Fruit fly (Drosophila melanogaster) whole organism, embryonic: ENCODE measurements around the gene Phyhd1.
A peak's percentile ranks its signal among the peaks of the same experiment; 100 is the strongest.

Source experiments
- CG10147 ChIP-seq: fragments of 200-800 bp; sonication (Bioruptor generic); optimal IDR thresholded peaks from 2 replicates; lab custom pipeline; 2019; ENCODE audit warnings: missing biosample characterization, mild to moderate bottlenecking, missing genetic modification characterization, moderate library complexity
- CG10209 ChIP-seq: fragments of 200-800 bp; sonication (Bioruptor generic); optimal IDR thresholded peaks from 3 replicates; lab custom pipeline; 2017; ENCODE audit warnings: missing biosample characterization, mild to moderate bottlenecking, missing genetic modification characterization, missing genetic modification reagents
- CG11504 ChIP-seq: fragments of 200-800 bp; sonication (Bioruptor generic); optimal IDR thresholded peaks from 3 replicates; lab custom pipeline; 2019; ENCODE audit warnings: missing biosample characterization, mild to moderate bottlenecking, missing genetic modification characterization, moderate library complexity
- CG12236 ChIP-seq: fragments of 200-800 bp; sonication (Bioruptor generic); optimal IDR thresholded peaks from 2 replicates; lab custom pipeline; 2016; ENCODE audit warnings: missing biosample characterization, missing genetic modification characterization
- CG12659 ChIP-seq: fragments of 200-800 bp; sonication (Bioruptor generic); optimal IDR thresholded peaks from 3 replicates; lab custom pipeline; 2017; ENCODE audit warnings: mild to moderate bottlenecking, missing biosample characterization, missing genetic modification reagents, missing genetic modification characterization
- CG12744 ChIP-seq: fragments of 200-800 bp; sonication (Bioruptor generic); optimal IDR thresholded peaks from 2 replicates; lab custom pipeline; 2016; ENCODE audit warnings: missing biosample characterization, missing genetic modification characterization
- CG14014 ChIP-seq: fragments of 200-800 bp; sonication (Bioruptor generic); IDR thresholded peaks from 2 replicates; pipeline ENCODE4 v1.3.6; 2022; ENCODE audit warnings: missing biosample characterization, missing genetic modification characterization
- CG15479 ChIP-seq: fragments of 200-800 bp; sonication (Bioruptor generic); optimal IDR thresholded peaks from 3 replicates; lab custom pipeline; 2019; ENCODE audit warnings: missing biosample characterization, mild to moderate bottlenecking, missing genetic modification characterization, moderate library complexity
- CG15601 ChIP-seq: fragments of 200-800 bp; sonication (Bioruptor generic); optimal IDR thresholded peaks from 3 replicates; lab custom pipeline; 2019; ENCODE audit warnings: missing biosample characterization, mild to moderate bottlenecking, missing genetic modification characterization, moderate library complexity
- CG1602 ChIP-seq: fragments of 200-800 bp; sonication (Bioruptor generic); optimal IDR thresholded peaks from 3 replicates; lab custom pipeline; 2016; ENCODE audit warnings: missing biosample characterization, missing genetic modification characterization
- CG1603 ChIP-seq: fragments of 200-800 bp; sonication (Bioruptor generic); optimal IDR thresholded peaks from 2 replicates; lab custom pipeline; 2019; ENCODE audit warnings: missing biosample characterization, mild to moderate bottlenecking, missing genetic modification characterization, moderate library complexity
- CG17829 ChIP-seq: fragments of 200-800 bp; optimal IDR thresholded peaks from 2 replicates; lab custom pipeline; 2019; ENCODE audit warnings: missing biosample characterization, mild to moderate bottlenecking, missing genetic modification characterization, moderate library complexity
- CG18011 ChIP-seq: fragments of 200-800 bp; sonication (Bioruptor generic); optimal IDR thresholded peaks from 2 replicates; lab custom pipeline; 2017; ENCODE audit warnings: missing biosample characterization, missing genetic modification characterization, mild to moderate bottlenecking, moderate library complexity, missing genotype
- CG18599 ChIP-seq: fragments of 200-800 bp; sonication (Bioruptor generic); optimal IDR thresholded peaks from 3 replicates; lab custom pipeline; 2017; ENCODE audit warnings: missing biosample characterization, missing genetic modification characterization, mild to moderate bottlenecking, moderate library complexity, missing genetic modification reagents
- CG18619 ChIP-seq: fragments of 200-800 bp; sonication (Bioruptor generic); optimal IDR thresholded peaks from 3 replicates; lab custom pipeline; 2017; ENCODE audit warnings: missing biosample characterization, mild to moderate bottlenecking, missing genetic modification characterization
- CG3163 ChIP-seq: fragments of 200-800 bp; sonication (Bioruptor generic); optimal IDR thresholded peaks from 3 replicates; lab custom pipeline; 2016; ENCODE audit warnings: missing biosample characterization, missing genetic modification characterization
- CG32532 ChIP-seq: fragments of 200-800 bp; sonication (Bioruptor generic); IDR thresholded peaks from 2 replicates; pipeline ENCODE4 v1.3.6; 2022; ENCODE audit warnings: missing biosample characterization, missing genetic modification characterization
- CG3281 ChIP-seq: fragments of 200-800 bp; sonication (Bioruptor generic); optimal IDR thresholded peaks from 3 replicates; lab custom pipeline; 2017; ENCODE audit warnings: missing biosample characterization, mild to moderate bottlenecking, missing genetic modification characterization
- CG34224 ChIP-seq: fragments of 200-800 bp; sonication (Bioruptor generic); IDR thresholded peaks from 3 replicates; pipeline ENCODE4 v1.3.6; 2022; ENCODE audit warnings: missing biosample characterization, missing genetic modification characterization; ENCODE audit not compliant: partially characterized antibody
- CG7372 ChIP-seq: fragments of 200-800 bp; sonication (Bioruptor generic); IDR thresholded peaks from 2 replicates; pipeline ENCODE4 v1.3.6; 2022; ENCODE audit warnings: missing biosample characterization, missing genetic modification characterization
- CG9876 ChIP-seq: fragments of 200-800 bp; sonication (Bioruptor generic); optimal IDR thresholded peaks from 2 replicates; lab custom pipeline; 2016; ENCODE audit warnings: missing biosample characterization, missing genetic modification characterization
- CG9932 ChIP-seq: fragments of 200-800 bp; sonication (Bioruptor generic); IDR thresholded peaks from 2 replicates; pipeline ENCODE4 v1.3.6; 2022; ENCODE audit warnings: missing biosample characterization, missing genetic modification characterization
- CHES-1-like ChIP-seq: fragments of 200-800 bp; sonication (Bioruptor generic); optimal IDR thresholded peaks from 2 replicates; lab custom pipeline; 2016; ENCODE audit warnings: missing biosample characterization, missing genetic modification characterization
- Dbx ChIP-seq: fragments of 200-800 bp; sonication (Bioruptor generic); IDR thresholded peaks from 3 replicates; pipeline ENCODE4 v1.3.6; 2022; ENCODE audit warnings: missing biosample characterization, missing genetic modification characterization
- Lpt ChIP-seq: fragments of >200 bp; optimal IDR thresholded peaks from 2 replicates; lab custom pipeline; 2018; ENCODE audit warnings: missing biosample characterization, missing genetic modification characterization
- MBD-R2 ChIP-seq: fragments of 200-800 bp; sonication (Bioruptor generic); IDR thresholded peaks from 2 replicates; pipeline ENCODE4 v1.3.6; 2022; ENCODE audit warnings: missing biosample characterization, missing genetic modification characterization
- Meics ChIP-seq: fragments of 200-800 bp; sonication (Bioruptor generic); optimal IDR thresholded peaks from 2 replicates; lab custom pipeline; 2017; ENCODE audit warnings: missing biosample characterization, mild to moderate bottlenecking, missing genetic modification characterization
- Ptx1 ChIP-seq: fragments of 200-800 bp; sonication (Bioruptor generic); IDR thresholded peaks from 2 replicates; pipeline ENCODE4 v1.3.6; 2022; ENCODE audit warnings: missing biosample characterization, missing genetic modification characterization
- Rfx ChIP-seq: fragments of 200-800 bp; sonication (Bioruptor generic); IDR thresholded peaks from 2 replicates; pipeline ENCODE4 v1.3.6; 2022; ENCODE audit warnings: missing biosample characterization, missing genetic modification characterization
- Ssrp ChIP-seq: fragments of 200-800 bp; sonication (Bioruptor generic); optimal IDR thresholded peaks from 2 replicates; lab custom pipeline; 2018; ENCODE audit warnings: missing biosample characterization, mild to moderate bottlenecking, missing genetic modification characterization, moderate library complexity
- Stat92E ChIP-seq, 3 experiments: fragments of >200 bp in 2 of 3; fragments of 200-800 bp in 1 of 3; sonication (Bioruptor generic) in 1 of 3; optimal IDR thresholded peaks; 2 replicates each; lab custom pipeline; 2017 to 2019; ENCODE audit warnings: missing biosample characterization in 3 of 3, missing genetic modification characterization in 3 of 3, mild to moderate bottlenecking in 1 of 3, moderate library complexity in 1 of 3
- btn ChIP-seq: fragments of 200-800 bp; sonication (Bioruptor generic); optimal IDR thresholded peaks from 2 replicates; lab custom pipeline; 2016; ENCODE audit warnings: missing biosample characterization, missing genetic modification characterization
- cwo ChIP-seq: fragments of 200-800 bp; sonication (Bioruptor generic); optimal IDR thresholded peaks from 3 replicates; lab custom pipeline; 2017; ENCODE audit warnings: missing biosample characterization, missing genetic modification characterization, mild to moderate bottlenecking, moderate library complexity, missing genetic modification reagents
- dpn ChIP-seq, 2 experiments: fragments of 200-800 bp; sonication (Bioruptor generic); optimal IDR thresholded peaks; 3 replicates each; lab custom pipeline; 2016; ENCODE audit warnings: missing biosample characterization in 2 of 2, missing genetic modification characterization in 2 of 2
- eve ChIP-seq, 2 experiments: fragments of >200 bp; optimal IDR thresholded peaks; 2 replicates each; lab custom pipeline; 2017; ENCODE audit warnings: missing biosample characterization in 2 of 2, missing genetic modification characterization in 2 of 2
- fu2 ChIP-seq: fragments of 200-800 bp; sonication (Bioruptor generic); optimal IDR thresholded peaks from 2 replicates; lab custom pipeline; 2016; ENCODE audit warnings: missing biosample characterization, missing genetic modification characterization
- gem ChIP-seq: fragments of 200-800 bp; sonication (Bioruptor generic); optimal IDR thresholded peaks from 2 replicates; lab custom pipeline; 2019; ENCODE audit warnings: missing biosample characterization, mild to moderate bottlenecking, missing genetic modification characterization, moderate library complexity
- grau ChIP-seq: fragments of 200-800 bp; optimal IDR thresholded peaks from 3 replicates; lab custom pipeline; 2019; ENCODE audit warnings: missing biosample characterization, mild to moderate bottlenecking, missing genetic modification characterization, moderate library complexity
- hbn ChIP-seq: fragments of 200-800 bp; sonication (Bioruptor generic); IDR thresholded peaks from 2 replicates; pipeline ENCODE4 v1.3.6; 2022; ENCODE audit warnings: missing biosample characterization, missing genetic modification characterization; ENCODE audit not compliant: partially characterized antibody
- knrl ChIP-seq: fragments of 200-800 bp; sonication (Bioruptor generic); IDR thresholded peaks from 3 replicates; pipeline ENCODE4 v1.3.6; 2022; ENCODE audit warnings: missing biosample characterization, missing genetic modification characterization; ENCODE audit not compliant: partially characterized antibody
- luna ChIP-seq: fragments of 200-800 bp; sonication (Bioruptor generic); optimal IDR thresholded peaks from 2 replicates; lab custom pipeline; 2016; ENCODE audit warnings: missing biosample characterization, missing genetic modification characterization
- pita ChIP-seq: fragments of 200-800 bp; sonication (Bioruptor generic); optimal IDR thresholded peaks from 2 replicates; lab custom pipeline; 2017; ENCODE audit warnings: missing biosample characterization, mild to moderate bottlenecking, missing genetic modification characterization
- pum ChIP-seq: fragments of 200-800 bp; sonication (Bioruptor generic); optimal IDR thresholded peaks from 2 replicates; lab custom pipeline; 2016; ENCODE audit warnings: missing biosample characterization, missing genetic modification characterization
- rib ChIP-seq: fragments of 200-800 bp; sonication (Bioruptor generic); IDR thresholded peaks from 2 replicates; pipeline ENCODE4 v1.3.6; 2022; ENCODE audit warnings: missing biosample characterization, missing genetic modification characterization
- scrt ChIP-seq: fragments of 200-800 bp; sonication (Bioruptor generic); optimal IDR thresholded peaks from 2 replicates; lab custom pipeline; 2018; ENCODE audit warnings: missing biosample characterization, mild to moderate bottlenecking, missing genetic modification characterization, moderate library complexity
- so ChIP-seq: fragments of 200-800 bp; sonication (Bioruptor generic); IDR thresholded peaks from 3 replicates; pipeline ENCODE4 v1.3.6; 2022; ENCODE audit warnings: missing biosample characterization, missing genetic modification characterization
- sob ChIP-seq: fragments of 200-800 bp; sonication (Bioruptor generic); IDR thresholded peaks from 2 replicates; pipeline ENCODE4 v1.3.6; 2022; ENCODE audit warnings: missing biosample characterization, missing genetic modification characterization
- tna ChIP-seq: fragments of 200-800 bp; sonication (Bioruptor generic); IDR thresholded peaks from 2 replicates; pipeline ENCODE4 v1.3.6; 2022; ENCODE audit warnings: missing biosample characterization, missing genetic modification characterization; ENCODE audit not compliant: partially characterized antibody
- tx ChIP-seq: fragments of 200-800 bp; sonication (Bioruptor generic); optimal IDR thresholded peaks from 2 replicates; lab custom pipeline; 2016; ENCODE audit warnings: missing biosample characterization, missing genetic modification characterization
- wek ChIP-seq: fragments of 200-800 bp; sonication (Bioruptor generic); optimal IDR thresholded peaks from 3 replicates; lab custom pipeline; 2018; ENCODE audit warnings: missing biosample characterization, mild to moderate bottlenecking, missing genetic modification characterization, moderate library complexity

The Phyhd1 gene

dm6 chr3R:10675101-10675500 is 5.6 kb downstream of the Phyhd1 start (continued):
- peak; percentile 48 for TF ChIP-seq CG3163 (GFP tag; lab: Kevin White, UChicago)
- TF ChIP-seq sob: peak; percentile 68
- TF ChIP-seq CG17829: peak; percentile 62
- no peak for TF ChIP-seq so
- peak; percentile 23 for TF ChIP-seq CG12659 (GFP tag; lab: Kevin White, UChicago)
- TF ChIP-seq Rfx (GFP tag; lab: Robert Waterston, UW): peak; percentile 48
- peak; percentile 35 for TF ChIP-seq grau (tag; lab: Kevin White, UChicago)
- TF ChIP-seq eve (GFP tag; optimal IDR thresholded peaks at IDR 0.05; lab: Kevin White, UChicago): no peak
- TF ChIP-seq Ssrp (tag; lab: Kevin White, UChicago): no peak
- peak; percentile 74 for TF ChIP-seq hbn (GFP tag; lab: Robert Waterston, UW)
- peak; percentile 69 for TF ChIP-seq CG11504 (tag; lab: Kevin White, UChicago)
- TF ChIP-seq cwo (GFP tag; lab: Kevin White, UChicago): no peak
- TF ChIP-seq dpn (GFP tag; optimal IDR thresholded peaks at IDR 0.05; lab: Kevin White, UChicago): peak; percentile 27 to 66
- peak; percentile 61 for TF ChIP-seq CG9876
- no peak for TF ChIP-seq CG10209 (GFP tag; lab: Kevin White, UChicago)
- no peak for TF ChIP-seq CG1602 (GFP tag; lab: Kevin White, UChicago)
- no peak for TF ChIP-seq CG10147 (GFP tag; lab: Kevin White, UChicago)
- TF ChIP-seq scrt (GFP tag; lab: Kevin White, UChicago): peak; percentile 59
- peak; percentile 40; the same call in 1 of the 2 replicates for TF ChIP-seq CG9932 (GFP tag; lab: Robert Waterston, UW)
- TF ChIP-seq pita (GFP tag; lab: Kevin White, UChicago): peak; percentile 99
- peak; percentile 25 for TF ChIP-seq CG18619 (GFP tag; lab: Kevin White, UChicago)
- TF ChIP-seq CG15479 (GFP tag; lab: Kevin White, UChicago): no peak
- peak; percentile 26 for TF ChIP-seq CHES-1-like
- TF ChIP-seq tna: no peak
- no peak for TF ChIP-seq btn (GFP tag; lab: Kevin White, UChicago)
- TF ChIP-seq Ptx1 (GFP tag; lab: Robert Waterston, UW): no peak
- no peak for TF ChIP-seq MBD-R2 (GFP tag; lab: Robert Waterston, UW)
- TF ChIP-seq fu2: peak; percentile 23
- TF ChIP-seq rib: no peak
- TF ChIP-seq CG32532 (GFP tag; lab: Robert Waterston, UW): peak; percentile 72; the same call in 1 of the 2 replicates
- no peak for TF ChIP-seq CG12236 (GFP tag; lab: Kevin White, UChicago)
- TF ChIP-seq pum (GFP tag; lab: Kevin White, UChicago): peak; percentile 16
- no peak for TF ChIP-seq CG18011
- peak; percentile 82 for TF ChIP-seq Dbx (GFP tag; lab: Robert Waterston, UW)
- TF ChIP-seq Meics (GFP tag; lab: Kevin White, UChicago): peak; percentile 52
- TF ChIP-seq CG1603: peak; percentile 78
- TF ChIP-seq CG14014 (GFP tag; lab: Robert Waterston, UW): no peak
- no peak for TF ChIP-seq Lpt
- TF ChIP-seq CG18599 (GFP tag; lab: Kevin White, UChicago): peak; percentile 54
- TF ChIP-seq knrl (GFP tag; lab: Robert Waterston, UW): peak; percentile 92
- TF ChIP-seq CG3281 (GFP tag; lab: Kevin White, UChicago): peak; percentile 43
- peak; percentile 13 for TF ChIP-seq luna (GFP tag; lab: Kevin White, UChicago)
- no peak for TF ChIP-seq tx (GFP tag; lab: Kevin White, UChicago)
- TF ChIP-seq Stat92E (GFP tag; optimal IDR thresholded peaks at IDR 0.05; lab: Kevin White, UChicago): peak in 1 of 3 experiments; percentile 41
- no peak for TF ChIP-seq wek (GFP tag; lab: Kevin White, UChicago)
- TF ChIP-seq CG12744 (GFP tag; lab: Kevin White, UChicago): no peak
- no peak for TF ChIP-seq CG7372 (GFP tag; lab: Robert Waterston, UW)
- peak; percentile 100 for TF ChIP-seq CG15601 (tag; lab: Kevin White, UChicago)
- TF ChIP-seq CG34224 (GFP tag; lab: Robert Waterston, UW): peak; percentile 60; the same call in 2 of the 3 replicates
- peak; percentile 28 for TF ChIP-seq gem (tag; lab: Kevin White, UChicago)
